Fruit fly (Drosophila melanogaster): Measurements from ENCODE around the gene jar.
A peak's percentile ranks its signal among the peaks of the same experiment; 100 is the strongest.

Gene jar

dm6 chr3R:24289768-24290349, 18.8 kb upstream of the jar start, which contains the start of the genes CG34290 and Uck (continued):
- peak; percentile 47 for TF ChIP-seq jing (GFP tag; optimal IDR thresholded peaks at IDR 0.05)
- peak; percentile 70 for TF ChIP-seq pfk (GFP tag; optimal IDR thresholded peaks at IDR 0.05)
- peak; percentile 87 for TF ChIP-seq BEAF-32 (GFP tag; optimal IDR thresholded peaks at IDR 0.05)
- TF ChIP-seq CG11247 (GFP tag; IDR thresholded peaks at IDR 0.05): peak; percentile 79
- peak; percentile 77 for TF ChIP-seq sug (tag; optimal IDR thresholded peaks at IDR 0.05)
- peak; percentile 33 for TF ChIP-seq gfzf (GFP tag; optimal IDR thresholded peaks at IDR 0.05)
- peak; percentile 87 for TF ChIP-seq CG10543 (GFP tag; optimal IDR thresholded peaks at IDR 0.05)
- TF ChIP-seq CG11085 (GFP tag; IDR thresholded peaks at IDR 0.05): peak; percentile 59; the same call in 1 of the 2 replicates
- TF ChIP-seq Vsx1 (GFP tag; optimal IDR thresholded peaks at IDR 0.05): peak; percentile 97
- TF ChIP-seq CG12071 (GFP tag; optimal IDR thresholded peaks at IDR 0.05): peak; percentile 85
- peak; percentile 4 for TF ChIP-seq Hmx (GFP tag; optimal IDR thresholded peaks at IDR 0.05)
- peak; percentile 67 for TF ChIP-seq fd3F (GFP tag; optimal IDR thresholded peaks at IDR 0.05)
- peak; percentile 82 for TF ChIP-seq Fer3 (tag; optimal IDR thresholded peaks at IDR 0.05)
- TF ChIP-seq cg (GFP tag; optimal IDR thresholded peaks at IDR 0.05): no peak
- no peak for TF ChIP-seq pan (optimal IDR thresholded peaks at IDR 0.05)
- TF ChIP-seq pan (GFP tag; optimal IDR thresholded peaks at IDR 0.05 in 1 of 2, IDR thresholded peaks at IDR 0.05 in 1 of 2): peak in 1 of 2 experiments; percentile 56
- no peak for TF ChIP-seq Ravus (GFP tag; IDR thresholded peaks at IDR 0.05)
- TF ChIP-seq nau (GFP tag; optimal IDR thresholded peaks at IDR 0.05): peak; percentile 86
- TF ChIP-seq CG15601 (tag; optimal IDR thresholded peaks at IDR 0.05): peak; percentile 78
- peak; percentile 82 for TF ChIP-seq sob (GFP tag; IDR thresholded peaks at IDR 0.05)
- TF ChIP-seq caup (GFP tag; optimal IDR thresholded peaks at IDR 0.05; ENCODE audit: severe bottlenecking): peak; percentile 95
- peak; percentile 3 for TF ChIP-seq tio (GFP tag; optimal IDR thresholded peaks at IDR 0.05)
- TF ChIP-seq salm (tag; optimal IDR thresholded peaks at IDR 0.05): peak; percentile 62
- TF ChIP-seq Doc2 (GFP tag; IDR thresholded peaks at IDR 0.05): no peak
- TF ChIP-seq pros (GFP tag; optimal IDR thresholded peaks at IDR 0.05): no peak
- TF ChIP-seq CG12104 (GFP tag; optimal IDR thresholded peaks at IDR 0.05): peak; percentile 81
- TF ChIP-seq HmgZ (tag; optimal IDR thresholded peaks at IDR 0.05): peak; percentile 91
- 0 out of 2 replicates have a peak, but pooled peaks have one; percentile 12 for TF ChIP-seq cas (GFP tag; IDR thresholded peaks at IDR 0.05)
- no peak for TF ChIP-seq CG10462 (GFP tag; optimal IDR thresholded peaks at IDR 0.05)
- no peak for TF ChIP-seq dimm (GFP tag; IDR thresholded peaks at IDR 0.05)
- no peak for TF ChIP-seq CG15073 (GFP tag; optimal IDR thresholded peaks at IDR 0.05)
- peak; percentile 89 for TF ChIP-seq Dll (GFP tag; IDR thresholded peaks at IDR 0.05; ENCODE audit: partially characterized antibody)
- peak; percentile 64 for TF ChIP-seq bigmax (GFP tag; optimal IDR thresholded peaks at IDR 0.05)
- TF ChIP-seq Mad (GFP tag; optimal IDR thresholded peaks at IDR 0.05): peak; percentile 65
- TF ChIP-seq CG17829 (tag; optimal IDR thresholded peaks at IDR 0.05): peak; percentile 72
- TF ChIP-seq da (GFP tag; optimal IDR thresholded peaks at IDR 0.05): peak; percentile 52
- TF ChIP-seq Dp (GFP tag; optimal IDR thresholded peaks at IDR 0.05): peak; percentile 63
- peak; percentile 54; the same call in 1 of the 3 replicates for TF ChIP-seq vnd (GFP tag; IDR thresholded peaks at IDR 0.05; ENCODE audit: partially characterized antibody)
- TF ChIP-seq CG2202 (tag; optimal IDR thresholded peaks at IDR 0.05): peak; percentile 48
- TF ChIP-seq Mes4 (GFP tag; optimal IDR thresholded peaks at IDR 0.05): peak; percentile 77
- TF ChIP-seq CG31224 (GFP tag; IDR thresholded peaks at IDR 0.05): no peak
- peak; percentile 96 for TF ChIP-seq CG7987 (GFP tag; optimal IDR thresholded peaks at IDR 0.05)
- TF ChIP-seq CG13123 (GFP tag; optimal IDR thresholded peaks at IDR 0.05): peak; percentile 27
- peak; percentile 53; the same call in 1 of the 3 replicates for TF ChIP-seq Optix (GFP tag; IDR thresholded peaks at IDR 0.05)
- peak; percentile 72 for TF ChIP-seq CG9876 (GFP tag; optimal IDR thresholded peaks at IDR 0.05)
- TF ChIP-seq CG6813 (GFP tag; optimal IDR thresholded peaks at IDR 0.05): peak; percentile 81
- TF ChIP-seq knrl (GFP tag; IDR thresholded peaks at IDR 0.05; ENCODE audit: partially characterized antibody): peak; percentile 82
- peak; percentile 57 for TF ChIP-seq kah (GFP tag; optimal IDR thresholded peaks at IDR 0.05)
- peak; percentile 56 to 74 for TF ChIP-seq dpn (GFP tag; optimal IDR thresholded peaks at IDR 0.05)

All from whole organism, embryonic.